Worm (Caenorhabditis elegans) whole organism, L3 larva: Measurements from ENCODE around the gene K02E11.10.

ENCODE experiments used
- aly-2 ChIP-seq: fragments of 150-350 bp; optimal IDR thresholded peaks from 2 replicates; lab custom pipeline; 2014; ENCODE audit warnings: missing biosample characterization, missing genetic modification characterization
- ceh-9 ChIP-seq: sonication (generic microtip); optimal IDR thresholded peaks from 2 replicates; lab custom pipeline; 2018; ENCODE audit warnings: missing biosample characterization, missing genetic modification characterization
- egl-5 ChIP-seq: fragments of 150-350 bp; optimal IDR thresholded peaks from 2 replicates; lab custom pipeline; 2017; ENCODE audit warnings: missing biosample characterization, missing genetic modification reagents, missing genetic modification characterization, inconsistent platforms
- elt-1 ChIP-seq: fragments of 150-350 bp; optimal IDR thresholded peaks from 2 replicates; lab custom pipeline; 2014; ENCODE audit warnings: missing biosample characterization, missing genetic modification characterization
- elt-2 ChIP-seq: sonication (generic microtip); optimal IDR thresholded peaks from 2 replicates; lab custom pipeline; 2016; ENCODE audit warnings: missing genetic modification reagents, mild to moderate bottlenecking, missing genetic modification characterization, missing compliant biosample characterization
- fkh-10 ChIP-seq: sonication (generic microtip); optimal IDR thresholded peaks from 2 replicates; lab custom pipeline; 2017; ENCODE audit warnings: missing biosample characterization, missing genetic modification reagents, missing genetic modification characterization
- fos-1 ChIP-seq: fragments of 150-350 bp; optimal IDR thresholded peaks from 2 replicates; lab custom pipeline; 2014; ENCODE audit warnings: missing biosample characterization, missing genetic modification characterization
- mml-1 ChIP-seq: fragments of 150-350 bp; sonication (generic microtip); optimal IDR thresholded peaks from 3 replicates; lab custom pipeline; 2014; ENCODE audit warnings: missing biosample characterization, missing genetic modification characterization
- nfya-1 ChIP-seq: sonication (generic microtip); optimal IDR thresholded peaks from 2 replicates; lab custom pipeline; 2017; ENCODE audit warnings: missing genetic modification characterization, mild to moderate bottlenecking, missing compliant biosample characterization, antibody characterized with exemption, moderate library complexity; ENCODE audit not compliant: insufficient read depth
- nhr-12 ChIP-seq: fragments of 150-350 bp; optimal IDR thresholded peaks from 2 replicates; lab custom pipeline; 2014; ENCODE audit warnings: missing biosample characterization, missing genetic modification characterization
- nhr-237 ChIP-seq: fragments of 150-350 bp; optimal IDR thresholded peaks from 2 replicates; lab custom pipeline; 2014; ENCODE audit warnings: missing biosample characterization, missing genetic modification characterization
- nhr-25 ChIP-seq: sonication (generic microtip); optimal IDR thresholded peaks from 2 replicates; lab custom pipeline; 2017; ENCODE audit warnings: missing biosample characterization, missing genetic modification characterization
- nhr-43 ChIP-seq: sonication (generic microtip); optimal IDR thresholded peaks from 2 replicates; lab custom pipeline; 2016; ENCODE audit warnings: mild to moderate bottlenecking, missing genetic modification characterization, missing compliant biosample characterization; ENCODE audit not compliant: poor library complexity, severe bottlenecking
- nhr-76 ChIP-seq: fragments of 150-350 bp; sonication (generic microtip); optimal IDR thresholded peaks from 5 replicates; lab custom pipeline; 2014; ENCODE audit warnings: missing biosample characterization, missing genetic modification characterization
- pqm-1 ChIP-seq: fragments of 150-350 bp; optimal IDR thresholded peaks from 2 replicates; lab custom pipeline; 2017; ENCODE audit warnings: missing biosample characterization, missing genetic modification characterization, inconsistent platforms
- skn-1 ChIP-seq: fragments of 150-350 bp; optimal IDR thresholded peaks from 2 replicates; lab custom pipeline; 2014; ENCODE audit warnings: missing biosample characterization, missing genetic modification characterization
- snpc-4 ChIP-seq: fragments of 150-350 bp; optimal IDR thresholded peaks from 2 replicates; lab custom pipeline; 2014; ENCODE audit warnings: missing biosample characterization, missing genetic modification characterization
- zag-1 ChIP-seq: fragments of 150-350 bp; optimal IDR thresholded peaks from 2 replicates; lab custom pipeline; 2014; ENCODE audit warnings: missing biosample characterization, missing genetic modification characterization

Gene K02E11.10

DNA sequence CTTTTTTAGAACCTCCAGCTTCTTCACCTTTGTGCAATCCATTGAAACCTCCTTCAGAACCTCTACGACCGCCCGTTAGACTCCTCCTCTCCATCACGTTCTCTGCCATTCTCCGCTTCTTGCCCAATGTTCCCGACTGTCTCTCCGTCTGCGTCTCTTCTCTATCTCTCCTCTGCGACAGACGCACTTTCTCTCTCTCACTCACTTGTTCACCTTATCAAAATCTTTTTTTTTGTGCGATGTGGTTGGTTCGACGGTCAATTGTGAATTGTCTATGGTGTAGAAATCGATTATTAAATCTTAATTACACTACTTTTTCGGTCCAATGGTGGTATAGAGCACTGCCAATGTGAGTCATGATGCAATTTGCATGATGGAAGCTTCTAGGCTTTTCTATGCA is 47.5 kb downstream of the K02E11.10 start, which contains the start of gene atfs-1 (continued):
- no peak for TF ChIP-seq nhr-12 (tag; lab: Kevin White, UChicago)
- no peak for TF ChIP-seq mml-1
- peak; percentile 75 for TF ChIP-seq pqm-1 (tag; lab: Kevin White, UChicago)
- no peak for TF ChIP-seq fkh-10 (GFP tag; lab: Kevin White, UChicago)
- peak; percentile 85 for TF ChIP-seq elt-2 (tag; lab: Kevin White, UChicago)
- no peak for TF ChIP-seq egl-5 (tag; lab: Kevin White, UChicago)

ce11 chrV:14192870-14193269 is 48.1 kb downstream of the K02E11.10 start:
- no peak for TF ChIP-seq ceh-9 (tag; lab: Kevin White, UChicago)
- no peak for TF ChIP-seq snpc-4 (tag; lab: Kevin White, UChicago)
- TF ChIP-seq nhr-43 (tag; lab: Kevin White, UChicago): no peak
- TF ChIP-seq fos-1 (tag; lab: Kevin White, UChicago): no peak
- no peak for TF ChIP-seq nhr-76
- TF ChIP-seq nhr-237 (tag; lab: Kevin White, UChicago): no peak
- TF ChIP-seq skn-1 (tag; lab: Kevin White, UChicago): no peak
- TF ChIP-seq nfya-1 (tag; lab: Kevin White, UChicago): no peak
- no peak for TF ChIP-seq zag-1
- TF ChIP-seq nhr-25 (tag; lab: Kevin White, UChicago): no peak
- TF ChIP-seq egl-5 (tag; lab: Kevin White, UChicago): no peak
- TF ChIP-seq elt-1 (tag; lab: Kevin White, UChicago): no peak
- no peak for TF ChIP-seq aly-2 (tag; lab: Kevin White, UChicago)
- TF ChIP-seq, all 47 proteins: peak for 0
